Fruit fly (Drosophila melanogaster) Kc167 (cell line): ENCODE results near the gene RfC4.

Experiments used
- Myc ChIP-seq: fragments of >200 bp; optimal IDR thresholded peaks from 2 replicates; lab custom pipeline; 2017; ENCODE audit warnings: missing external identifiers
- h ChIP-seq: fragments of >200 bp; optimal IDR thresholded peaks from 3 replicates; lab custom pipeline; 2018; ENCODE audit warnings: missing external identifiers
- insv ChIP-seq: fragments of >200 bp; optimal IDR thresholded peaks from 3 replicates; lab custom pipeline; 2018; ENCODE audit warnings: missing external identifiers
- psq ChIP-seq: fragments of >200 bp; optimal IDR thresholded peaks from 2 replicates; lab custom pipeline; 2017; ENCODE audit warnings: missing external identifiers
- ttk ChIP-seq: sonication (Bioruptor generic); optimal IDR thresholded peaks from 2 replicates; lab custom pipeline; 2017; ENCODE audit warnings: missing external identifiers

dm6 chr3L:4121589-4121988, 14.2 kb downstream of the RfC4 start:
- TF ChIP-seq ttk (lab: Kevin White, UChicago), result no peak
- no peak for TF ChIP-seq h (lab: Kevin White, UChicago)
- no peak for TF ChIP-seq psq
- no peak for TF ChIP-seq insv
- TF ChIP-seq Myc, result no peak
